Worm (Caenorhabditis elegans): Measurements from ENCODE around the gene F19B2.6.

F19B2.6 gene

DNA sequence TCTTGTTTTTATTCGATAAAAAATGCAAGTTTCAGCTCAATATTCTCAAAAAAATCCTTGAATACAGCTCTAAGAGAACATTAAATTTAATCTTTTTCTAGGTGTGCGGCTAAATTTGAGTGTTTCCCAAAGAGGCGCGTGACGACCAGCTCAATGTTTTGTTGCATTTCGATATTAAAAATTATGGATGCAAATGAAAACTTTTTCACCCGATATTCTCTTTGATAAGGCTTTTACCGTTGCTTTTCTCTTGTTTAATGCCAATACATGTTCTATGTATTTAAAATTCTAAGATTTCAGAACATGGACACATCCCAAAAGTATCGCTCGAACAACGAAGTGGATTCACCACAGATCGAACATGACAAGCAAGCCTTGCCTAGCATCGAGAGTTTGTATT lies at the start of gene F19B2.6:
Gene F19B2.6 (plus strand): TSS at position 301 of the 400 bp plus-strand sequence.
- TF ChIP-seq hmg-20 (GFP tag; IDR thresholded peaks at IDR 0.05) (no peak), lin-40 (tag; optimal IDR thresholded peaks at IDR 0.05) (no peak), F49E8.2 (tag; optimal IDR thresholded peaks at IDR 0.05; ENCODE audit: insufficient read depth) (no peak), madf-3 (GFP tag; IDR thresholded peaks at IDR 0.05) (no peak), sea-2 (GFP tag; IDR thresholded peaks at IDR 0.05) (no peak), mel-28 (tag; optimal IDR thresholded peaks at IDR 0.05; ENCODE audit: borderline replicate concordance) (no peak), zim-3 (tag; optimal IDR thresholded peaks at IDR 0.05) (no peak), hrde-1 (tag; optimal IDR thresholded peaks at IDR 0.05; ENCODE audit: borderline replicate concordance) (no peak), lag-1 (GFP tag; IDR thresholded peaks at IDR 0.05) (no peak), hlh-12 (tag; optimal IDR thresholded peaks at IDR 0.05) (no peak)

DNA sequence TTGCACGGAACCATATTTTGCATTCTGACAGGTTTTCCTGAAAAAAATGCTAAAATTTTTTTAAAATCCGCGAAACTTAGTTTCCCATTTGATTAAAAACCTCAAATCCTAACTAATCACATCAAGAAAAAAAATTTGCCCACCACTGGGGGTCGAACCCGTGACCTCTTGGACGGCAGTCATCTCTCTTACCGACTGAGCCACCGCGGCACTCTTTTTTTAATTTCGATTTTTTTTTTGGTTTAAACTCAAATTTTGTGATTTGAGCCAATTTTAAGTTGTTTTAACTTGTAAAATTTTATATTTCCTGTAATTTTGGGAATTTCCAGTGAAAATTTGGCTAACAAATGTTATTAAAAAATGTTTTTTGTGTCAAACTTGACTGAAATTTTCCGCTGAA lies 38.6 kb upstream of the F19B2.6 start:
- TF ChIP-seq rpc-1 (optimal IDR thresholded peaks at IDR 0.05) (peak; percentile 17), rpc-1 (tag; optimal IDR thresholded peaks at IDR 0.05) (peak; percentile 62), mcd-1 (GFP tag; IDR thresholded peaks at IDR 0.05) (no peak), tbp1 (GFP tag; optimal IDR thresholded peaks at IDR 0.05) (peak; percentile 71)

DNA sequence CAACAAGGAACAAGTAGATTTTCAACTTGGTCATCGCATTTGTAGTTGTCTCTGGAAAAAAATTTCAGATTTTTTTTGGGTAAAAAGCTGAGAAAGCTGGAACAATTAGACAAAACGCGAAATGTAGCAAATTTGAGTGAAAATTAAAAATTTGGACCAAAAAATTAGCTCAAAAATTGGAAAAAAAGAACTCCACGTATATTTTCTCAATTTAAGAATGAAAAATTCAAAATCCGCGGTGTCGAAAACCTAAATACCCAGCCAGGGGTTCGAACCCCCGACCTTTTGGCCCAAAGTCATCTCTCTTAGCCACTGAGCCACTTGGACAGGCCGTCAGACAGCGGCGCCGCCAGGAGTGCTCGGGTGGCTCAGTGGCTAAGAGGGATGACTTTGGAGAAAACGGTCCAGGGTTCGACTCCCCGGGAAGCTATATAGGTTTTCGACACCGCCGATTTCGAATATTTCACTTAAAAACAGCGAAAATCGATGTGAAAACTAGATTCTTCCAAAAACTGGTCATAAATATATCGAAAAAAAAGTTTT lies 37.6 kb upstream of the F19B2.6 start, which contains the start of gene ncx-1:
Gene ncx-1 (minus strand): TSS at position 51 of the 543 bp plus-strand sequence.
- TF ChIP-seq mcd-1 (GFP tag; IDR thresholded peaks at IDR 0.05): no peak
- peak; percentile 69 for TF ChIP-seq zfh-2 (GFP tag; conservative IDR thresholded peaks at IDR 0.05)

DNA sequence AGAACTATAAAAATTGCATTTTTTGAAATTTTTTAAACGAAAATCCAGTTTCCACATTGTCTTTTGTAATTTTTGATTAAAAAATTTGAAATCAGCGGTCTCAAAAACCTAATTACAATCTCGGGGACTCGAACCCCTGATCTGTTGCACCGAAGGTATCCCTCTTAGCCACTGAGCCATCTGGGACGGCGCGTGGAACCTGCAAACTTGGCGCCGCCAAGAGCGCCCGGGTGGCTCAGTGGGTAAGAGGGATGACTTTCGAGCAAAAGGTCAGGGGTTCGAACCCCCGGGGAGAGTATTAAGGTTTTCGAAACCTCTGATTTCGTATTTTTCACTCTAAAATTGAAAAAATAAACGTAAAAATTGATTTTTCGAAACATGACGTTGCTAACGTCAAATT lies 35.3 kb upstream of the F19B2.6 start:
- TF ChIP-seq zfh-2 (GFP tag; conservative IDR thresholded peaks at IDR 0.05) (peak; percentile 55; the same call in 1 of the 2 replicates), B0019.2 (GFP tag; conservative IDR thresholded peaks at IDR 0.05) (no peak)

DNA sequence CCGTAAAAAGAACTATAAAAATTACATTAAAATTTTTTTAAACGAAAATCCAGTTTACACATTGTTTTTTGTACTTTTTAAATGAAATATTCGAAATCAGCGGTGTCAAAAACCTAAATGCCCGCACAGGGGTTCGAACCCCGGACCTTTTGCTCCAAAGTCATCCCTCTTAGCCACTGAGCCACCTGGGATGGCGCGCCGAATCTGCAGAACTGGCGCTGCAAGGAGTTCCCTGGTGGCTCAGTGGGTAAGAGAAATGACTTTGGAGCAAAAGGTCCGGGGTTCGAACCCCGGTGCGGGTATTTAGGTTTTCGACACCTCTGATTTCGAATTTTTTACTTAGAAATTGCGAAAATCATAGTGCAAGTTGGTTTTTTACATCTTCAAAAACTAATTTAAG lies 34.7 kb upstream of the F19B2.6 start:
- TF ChIP-seq athp-1 (tag; optimal IDR thresholded peaks at IDR 0.05) (no peak), tbp1 (GFP tag; optimal IDR thresholded peaks at IDR 0.05) (peak; percentile 54), gei-17 (GFP tag; optimal IDR thresholded peaks at IDR 0.05) (no peak), nhr-90 (tag; optimal IDR thresholded peaks at IDR 0.05) (no peak), rpc-1 (optimal IDR thresholded peaks at IDR 0.05) (no peak), rpc-1 (tag; optimal IDR thresholded peaks at IDR 0.05) (peak; percentile 37), snpc-4 (GFP tag; optimal IDR thresholded peaks at IDR 0.05) (no peak), snpc-4 (tag; optimal IDR thresholded peaks at IDR 0.05) (no peak)

DNA sequence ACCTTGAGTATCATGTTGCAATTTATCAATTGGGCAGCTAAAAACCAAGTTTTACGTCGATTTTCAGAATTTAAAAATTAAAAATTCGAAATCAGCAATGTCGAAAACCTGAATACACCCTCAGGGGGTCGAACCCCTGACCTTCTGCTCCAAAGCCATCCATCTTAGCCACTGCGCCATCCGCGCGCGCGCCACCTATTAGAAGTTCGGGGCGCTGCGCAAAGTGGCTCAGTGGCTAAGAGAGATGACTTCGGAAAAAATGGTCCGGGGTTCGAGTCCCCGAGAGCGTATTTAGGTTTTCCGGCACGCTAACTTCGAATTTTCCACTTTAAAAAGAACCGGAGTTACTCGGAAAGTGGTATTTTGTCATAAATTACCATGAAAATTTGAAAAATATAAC lies 33.9 kb upstream of the F19B2.6 start:
- TF ChIP-seq zfh-2 (GFP tag; conservative IDR thresholded peaks at IDR 0.05): peak; percentile 55
- TF ChIP-seq K11D2.4 (GFP tag; IDR thresholded peaks at IDR 0.05): no peak

DNA sequence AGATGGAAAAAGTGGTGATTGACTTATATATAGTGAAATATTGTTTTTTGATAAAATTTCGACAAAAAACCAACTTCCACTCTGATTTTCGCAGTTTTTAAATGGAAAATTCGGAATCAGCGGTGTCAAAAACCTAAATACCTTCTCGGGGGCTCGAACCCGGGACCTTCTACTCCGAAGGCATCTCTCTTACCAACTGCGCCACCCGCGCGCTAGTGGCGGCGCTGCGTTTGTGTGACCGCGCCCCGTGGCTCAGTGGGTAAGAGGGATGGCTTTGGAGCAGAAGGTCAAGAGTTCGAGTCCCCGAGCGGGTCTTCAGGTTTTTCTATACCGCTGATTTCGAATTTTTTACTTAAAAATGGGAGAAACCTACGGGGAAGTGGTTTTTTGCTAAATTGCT lies 33.2 kb upstream of the F19B2.6 start:
- TF ChIP-seq aptf-2 (GFP tag; conservative IDR thresholded peaks at IDR 0.05): no peak
- TF ChIP-seq D2030.7 (GFP tag; IDR thresholded peaks at IDR 0.05): no peak
- peak; percentile 80 for TF ChIP-seq zfh-2 (GFP tag; conservative IDR thresholded peaks at IDR 0.05)
- peak; percentile 73 for TF ChIP-seq egrh-3 (GFP tag; IDR thresholded peaks at IDR 0.05)

DNA sequence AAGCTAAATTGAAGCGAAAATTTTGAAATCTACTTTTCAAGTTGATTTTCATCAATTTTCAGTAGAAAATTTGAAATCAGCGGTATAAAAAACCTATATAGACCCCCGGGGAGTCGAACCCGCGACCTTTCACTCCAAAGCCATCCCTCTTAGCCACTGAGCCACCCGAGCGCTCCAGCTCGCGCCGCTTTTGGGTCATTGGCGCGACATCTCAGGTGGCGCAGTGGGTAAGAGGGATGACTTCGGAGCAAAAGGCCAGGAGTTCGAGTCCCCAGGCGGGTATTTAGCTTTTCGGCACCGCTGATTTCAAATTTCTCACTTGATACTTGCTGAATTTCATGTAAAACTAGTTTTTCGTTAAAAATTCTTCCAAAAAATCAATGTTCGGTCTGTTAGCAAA lies 31.7 kb upstream of the F19B2.6 start:
- TF ChIP-seq zfh-2 (GFP tag; conservative IDR thresholded peaks at IDR 0.05) (peak; percentile 83), tbp1 (GFP tag; optimal IDR thresholded peaks at IDR 0.05) (peak; percentile 39), egrh-3 (GFP tag; IDR thresholded peaks at IDR 0.05) (peak; percentile 68; the same call in 1 of the 2 replicates), D2030.7 (GFP tag; IDR thresholded peaks at IDR 0.05) (0 out of 2 replicates have a peak, but pooled peaks have one; percentile 12), snpc-1.3 (tag; optimal IDR thresholded peaks at IDR 0.05; ENCODE audit: insufficient read depth) (no peak), akir-1 (GFP tag; optimal IDR thresholded peaks at IDR 0.05) (no peak), C17E4.6 (GFP tag; IDR thresholded peaks at IDR 0.05) (no peak), T26A5.8 (tag; optimal IDR thresholded peaks at IDR 0.05) (no peak)
